Fruit fly (Drosophila melanogaster) whole organism, wandering third instar larva: ENCODE data around the gene CG33648.

Experiments
- Abd-B ChIP-seq: fragments of >200 bp; optimal IDR thresholded peaks from 2 replicates; lab custom pipeline; 2017; ENCODE audit warnings: missing biosample characterization, missing genetic modification characterization
- CG32264 ChIP-seq: fragments of 200-800 bp; sonication (Bioruptor generic); optimal IDR thresholded peaks from 2 replicates; lab custom pipeline; 2016; ENCODE audit warnings: missing biosample characterization, missing genetic modification characterization
- CG9705 ChIP-seq: fragments of 200-800 bp; sonication (Bioruptor generic); optimal IDR thresholded peaks from 2 replicates; lab custom pipeline; 2018; ENCODE audit warnings: missing biosample characterization, mild to moderate bottlenecking, missing genetic modification characterization
- CrebA ChIP-seq: fragments of 200-800 bp; sonication (Bioruptor generic); optimal IDR thresholded peaks from 2 replicates; lab custom pipeline; 2016; ENCODE audit warnings: missing biosample characterization, mild to moderate bottlenecking, missing genetic modification characterization, borderline replicate concordance
- Dfd ChIP-seq: fragments of >200 bp; optimal IDR thresholded peaks from 2 replicates; lab custom pipeline; 2017; ENCODE audit warnings: missing biosample characterization, missing genetic modification characterization
- Dif ChIP-seq: fragments of 200-275, 200-300 bp; sonication (Bioruptor generic); optimal IDR thresholded peaks from 2 replicates; lab custom pipeline; 2018; ENCODE audit warnings: missing biosample characterization, missing genetic modification characterization; ENCODE audit not compliant: partially characterized antibody
- GATAd ChIP-seq: sonication (Bioruptor generic); optimal IDR thresholded peaks from 2 replicates; lab custom pipeline; 2016; ENCODE audit warnings: missing biosample characterization, missing genetic modification characterization
- HLH106 ChIP-seq: fragments of 200-800 bp; optimal IDR thresholded peaks from 3 replicates; lab custom pipeline; 2019; ENCODE audit warnings: missing biosample characterization, mild to moderate bottlenecking, missing genetic modification characterization, moderate library complexity
- Hnf4 ChIP-seq: fragments of 200-800 bp; sonication (Bioruptor generic); optimal IDR thresholded peaks from 2 replicates; lab custom pipeline; 2016; ENCODE audit warnings: missing biosample characterization, mild to moderate bottlenecking, missing genetic modification characterization
- Hr78 ChIP-seq: fragments of >200 bp; optimal IDR thresholded peaks from 2 replicates; lab custom pipeline; 2017; ENCODE audit warnings: missing biosample characterization, missing genetic modification characterization
- Hr83 ChIP-seq: fragments of 200-300 bp; sonication (Bioruptor generic); optimal IDR thresholded peaks from 2 replicates; lab custom pipeline; 2016; ENCODE audit warnings: missing biosample characterization, mild to moderate bottlenecking, missing genetic modification characterization, moderate library complexity; ENCODE audit not compliant: poor library complexity, severe bottlenecking
- Jra ChIP-seq: sonication (Bioruptor generic); optimal IDR thresholded peaks from 2 replicates; lab custom pipeline; 2016; ENCODE audit warnings: missing biosample characterization, missing genetic modification characterization
- Mio ChIP-seq: sonication (Bioruptor generic); optimal IDR thresholded peaks from 2 replicates; lab custom pipeline; 2016; ENCODE audit warnings: missing biosample characterization, missing genetic modification characterization
- Myc ChIP-seq: fragments of >200 bp; optimal IDR thresholded peaks from 2 replicates; lab custom pipeline; 2017
- N ChIP-seq: fragments of >200 bp; optimal IDR thresholded peaks from 2 replicates; lab custom pipeline; 2018; ENCODE audit warnings: missing biosample characterization, missing external identifiers, missing genetic modification characterization
- OdsH ChIP-seq: fragments of 200-800 bp; sonication (Bioruptor generic); optimal IDR thresholded peaks from 2 replicates; lab custom pipeline; 2016; ENCODE audit warnings: missing biosample characterization, mild to moderate bottlenecking, missing genetic modification characterization
- Rel ChIP-seq, 2 experiments: fragments of 200-800 bp; sonication (Bioruptor generic) in 1 of 2; optimal IDR thresholded peaks; 2 replicates in 1 of 2; 3 replicates in 1 of 2; lab custom pipeline; 2016 to 2019; ENCODE audit warnings: mild to moderate bottlenecking in 2 of 2, missing biosample characterization in 2 of 2, missing genetic modification characterization in 2 of 2, moderate library complexity in 1 of 2
- Sp1 ChIP-seq: fragments of 200-800 bp; sonication (Bioruptor generic); optimal IDR thresholded peaks from 3 replicates; lab custom pipeline; 2019; ENCODE audit warnings: missing biosample characterization, mild to moderate bottlenecking, missing genetic modification characterization, moderate library complexity
- Vsx2 ChIP-seq: fragments of 200-300, 225-300 bp; sonication (Bioruptor generic); optimal IDR thresholded peaks from 2 replicates; lab custom pipeline; 2018; ENCODE audit warnings: missing biosample characterization, missing genetic modification characterization; ENCODE audit not compliant: partially characterized antibody
- br ChIP-seq: fragments of 200-800 bp; sonication (Bioruptor generic); optimal IDR thresholded peaks from 2 replicates; lab custom pipeline; 2016; ENCODE audit warnings: missing biosample characterization, missing genetic modification characterization
- brk ChIP-seq: fragments of 200-800 bp; sonication (Bioruptor generic); optimal IDR thresholded peaks from 2 replicates; lab custom pipeline; 2016; ENCODE audit warnings: missing biosample characterization, mild to moderate bottlenecking, missing genetic modification characterization
- dl ChIP-seq, 2 experiments: fragments of 175-275, 200-275 bp in 1 of 2; fragments of 200-275 bp in 1 of 2; sonication (Bioruptor generic); optimal IDR thresholded peaks; lab custom pipeline; 2018; ENCODE audit warnings: mild to moderate bottlenecking in 2 of 2, missing biosample characterization in 2 of 2, missing genetic modification characterization in 2 of 2, moderate library complexity in 2 of 2; ENCODE audit not compliant: partially characterized antibody in 2 of 2, insufficient read depth in 1 of 2
- dmrt93B ChIP-seq: fragments of 200-800 bp; sonication (Bioruptor generic); optimal IDR thresholded peaks from 2 replicates; lab custom pipeline; 2018; ENCODE audit warnings: missing biosample characterization, mild to moderate bottlenecking, missing genetic modification characterization
- dsf ChIP-seq: sonication (Bioruptor generic); optimal IDR thresholded peaks from 2 replicates; lab custom pipeline; 2016; ENCODE audit warnings: missing biosample characterization, missing genetic modification characterization, borderline replicate concordance
- ey ChIP-seq: fragments of 200-800 bp; sonication (Bioruptor generic); optimal IDR thresholded peaks from 2 replicates; lab custom pipeline; 2016; ENCODE audit warnings: missing biosample characterization, missing genetic modification characterization
- foxo ChIP-seq, 2 experiments: fragments of 200-800 bp; sonication (Bioruptor generic); optimal IDR thresholded peaks; 2 replicates in 1 of 2; 3 replicates in 1 of 2; lab custom pipeline; 2016 to 2017; ENCODE audit warnings: missing biosample characterization in 2 of 2, missing genetic modification characterization in 2 of 2
- fru ChIP-seq: fragments of 200-800 bp; sonication (Bioruptor generic); optimal IDR thresholded peaks from 3 replicates; lab custom pipeline; 2016; ENCODE audit warnings: missing biosample characterization, mild to moderate bottlenecking, missing genetic modification characterization
- h ChIP-seq: fragments of 200-800 bp; sonication (Bioruptor generic); optimal IDR thresholded peaks from 3 replicates; lab custom pipeline; 2016; ENCODE audit warnings: missing biosample characterization, mild to moderate bottlenecking, missing genetic modification characterization
- jim ChIP-seq: fragments of 175-275, 200-325 bp; sonication (Bioruptor generic); optimal IDR thresholded peaks from 2 replicates; lab custom pipeline; 2016; ENCODE audit warnings: missing biosample characterization, mild to moderate bottlenecking, missing genetic modification characterization
- lola ChIP-seq: fragments of >200 bp; optimal IDR thresholded peaks from 2 replicates; lab custom pipeline; 2017; ENCODE audit warnings: missing biosample characterization, missing genetic modification characterization
- pan ChIP-seq: fragments of >200 bp; optimal IDR thresholded peaks from 2 replicates; lab custom pipeline; 2017
- psq ChIP-seq: fragments of 200-800 bp; sonication (Bioruptor generic); optimal IDR thresholded peaks from 3 replicates; lab custom pipeline; 2017; ENCODE audit warnings: missing biosample characterization, mild to moderate bottlenecking, missing genetic modification characterization, moderate library complexity
- rgr ChIP-seq: fragments of 200-800 bp; sonication (Bioruptor generic); optimal IDR thresholded peaks from 3 replicates; lab custom pipeline; 2016; ENCODE audit warnings: missing biosample characterization, mild to moderate bottlenecking, missing genetic modification characterization
- sage ChIP-seq: fragments of 200-800 bp; sonication (Bioruptor generic); optimal IDR thresholded peaks from 2 replicates; lab custom pipeline; 2016; ENCODE audit warnings: missing biosample characterization, mild to moderate bottlenecking, missing genetic modification characterization
- sv ChIP-seq: fragments of 200-800 bp; sonication (Bioruptor generic); optimal IDR thresholded peaks from 3 replicates; lab custom pipeline; 2016; ENCODE audit warnings: missing biosample characterization, missing genetic modification characterization
- tai ChIP-seq: sonication (Bioruptor generic); optimal IDR thresholded peaks from 2 replicates; lab custom pipeline; 2016; ENCODE audit warnings: missing biosample characterization, missing genetic modification characterization
- usp ChIP-seq: fragments of >200 bp; optimal IDR thresholded peaks from 2 replicates; lab custom pipeline; 2017; ENCODE audit warnings: missing biosample characterization, missing genetic modification characterization
- woc ChIP-seq: sonication (Bioruptor generic); optimal IDR thresholded peaks from 2 replicates; lab custom pipeline; 2016; ENCODE audit warnings: missing biosample characterization, mild to moderate bottlenecking, missing genetic modification characterization

Gene CG33648

DNA sequence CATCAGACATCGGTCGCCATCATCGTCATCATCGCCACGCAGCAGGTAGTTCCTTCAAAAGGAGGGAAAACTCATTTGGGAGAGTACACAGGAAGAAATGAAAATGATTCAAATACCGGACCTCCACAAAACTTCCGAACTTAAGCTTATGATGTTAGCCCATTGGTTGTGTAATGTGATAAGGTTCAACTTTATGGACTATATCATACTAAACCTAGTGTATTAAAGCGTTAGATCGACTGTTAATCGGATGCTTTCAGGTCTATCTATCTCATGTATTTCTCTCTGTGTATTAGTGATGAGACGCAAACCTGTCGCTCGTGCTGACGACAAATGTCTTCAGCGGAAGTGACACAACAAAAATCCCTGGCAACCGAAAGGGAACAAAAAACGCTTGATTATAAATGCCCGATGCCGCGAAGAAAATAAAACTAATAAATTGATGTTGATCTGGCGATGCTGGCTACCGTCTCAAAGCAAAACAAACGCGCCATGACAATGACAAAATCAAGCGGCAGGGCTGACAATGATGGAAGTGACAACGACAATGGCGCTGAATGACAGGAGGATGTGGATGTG is 11.2 kb upstream of the CG33648 start:
- TF ChIP-seq dl (GFP tag; optimal IDR thresholded peaks at IDR 0.05; lab: Kevin White, UChicago; ENCODE audit: insufficient read depth in 1 of 2, partially characterized antibody in 2 of 2) (no peak), psq (peak; percentile 50), CG32264 (GFP tag; lab: Kevin White, UChicago) (peak; percentile 1), pan (no peak), foxo (GFP tag; optimal IDR thresholded peaks at IDR 0.05; lab: Kevin White, UChicago) (peak in 1 of 2 experiments; percentile 66), Hnf4 (peak; percentile 21), lola (no peak), fru (GFP tag; lab: Kevin White, UChicago) (peak; percentile 71), Rel (GFP tag; optimal IDR thresholded peaks at IDR 0.05; lab: Kevin White, UChicago) (no peak), Rel (tag; optimal IDR thresholded peaks at IDR 0.05; lab: Kevin White, UChicago) (no peak), dmrt93B (GFP tag; lab: Kevin White, UChicago) (peak; percentile 28), sv (GFP tag; lab: Kevin White, UChicago) (peak; percentile 56), CrebA (GFP tag; lab: Kevin White, UChicago) (no peak), jim (GFP tag; lab: Kevin White, UChicago) (no peak), CG9705 (GFP tag; lab: Kevin White, UChicago) (no peak), brk (GFP tag; lab: Kevin White, UChicago) (no peak), Jra (GFP tag; lab: Kevin White, UChicago) (peak; percentile 12), Vsx2 (GFP tag; lab: Kevin White, UChicago) (no peak), Abd-B (no peak), Sp1 (peak; percentile 51), h (peak; percentile 66), tai (GFP tag; lab: Kevin White, UChicago) (no peak), usp (GFP tag; lab: Kevin White, UChicago) (no peak), Hr78 (GFP tag; lab: Kevin White, UChicago) (no peak), dsf (GFP tag; lab: Kevin White, UChicago) (no peak), OdsH (GFP tag; lab: Kevin White, UChicago) (peak; percentile 63), rgr (peak; percentile 57), Dif (GFP tag; lab: Kevin White, UChicago) (no peak), Myc (lab: Kevin White, UChicago) (no peak), woc (peak; percentile 35), HLH106 (tag; lab: Kevin White, UChicago) (peak; percentile 56), ey (GFP tag; lab: Kevin White, UChicago) (peak; percentile 60), br (peak; percentile 61)

- TF ChIP-seq dsf (GFP tag; lab: Kevin White, UChicago) = no peak
- TF ChIP-seq Vsx2 (GFP tag; lab: Kevin White, UChicago) = no peak
- peak in 1 of 2 experiments; percentile 66 for TF ChIP-seq foxo (GFP tag; optimal IDR thresholded peaks at IDR 0.05; lab: Kevin White, UChicago)
- no peak for TF ChIP-seq br
- peak; percentile 49 for TF ChIP-seq Sp1
- TF ChIP-seq Mio (GFP tag; lab: Kevin White, UChicago) = no peak
- peak; percentile 55 for TF ChIP-seq OdsH (GFP tag; lab: Kevin White, UChicago)
- TF ChIP-seq lola = no peak
- peak; percentile 61 for TF ChIP-seq rgr
- peak; percentile 42 for TF ChIP-seq fru (GFP tag; lab: Kevin White, UChicago)
- no peak for TF ChIP-seq Jra (GFP tag; lab: Kevin White, UChicago)
- TF ChIP-seq Rel (GFP tag; optimal IDR thresholded peaks at IDR 0.05; lab: Kevin White, UChicago) = no peak
- TF ChIP-seq Rel (tag; optimal IDR thresholded peaks at IDR 0.05; lab: Kevin White, UChicago) = peak; percentile 45
- no peak for TF ChIP-seq woc
- peak; percentile 10 for TF ChIP-seq Hnf4
- TF ChIP-seq Hr78 (GFP tag; lab: Kevin White, UChicago) = no peak
- no peak for TF ChIP-seq Dfd
- TF ChIP-seq Myc (lab: Kevin White, UChicago) = no peak
- TF ChIP-seq jim (GFP tag; lab: Kevin White, UChicago) = no peak
- peak; percentile 50 for TF ChIP-seq HLH106 (tag; lab: Kevin White, UChicago)
- TF ChIP-seq h = peak; percentile 32
- TF ChIP-seq brk (GFP tag; lab: Kevin White, UChicago) = no peak
- no peak for TF ChIP-seq GATAd (GFP tag; lab: Kevin White, UChicago)
- no peak for TF ChIP-seq Dif (GFP tag; lab: Kevin White, UChicago)
- no peak for TF ChIP-seq dl (GFP tag; optimal IDR thresholded peaks at IDR 0.05; lab: Kevin White, UChicago; ENCODE audit: insufficient read depth in 1 of 2, partially characterized antibody in 2 of 2)
- no peak for TF ChIP-seq usp (GFP tag; lab: Kevin White, UChicago)
- no peak for TF ChIP-seq tai (GFP tag; lab: Kevin White, UChicago)
- no peak for TF ChIP-seq pan
- no peak for TF ChIP-seq N (GFP tag; lab: Kevin White, UChicago)
- no peak for TF ChIP-seq Hr83
- TF ChIP-seq CG32264 (GFP tag; lab: Kevin White, UChicago) = no peak
- TF ChIP-seq psq = peak; percentile 7
- TF ChIP-seq sv (GFP tag; lab: Kevin White, UChicago) = no peak
- TF ChIP-seq CrebA (GFP tag; lab: Kevin White, UChicago) = peak; percentile 78
- no peak for TF ChIP-seq CG9705 (GFP tag; lab: Kevin White, UChicago)
- TF ChIP-seq dmrt93B (GFP tag; lab: Kevin White, UChicago) = no peak
- TF ChIP-seq ey (GFP tag; lab: Kevin White, UChicago) = peak; percentile 14
- no peak for TF ChIP-seq Abd-B
- TF ChIP-seq sage (GFP tag; lab: Kevin White, UChicago) = no peak
Measured at dm6 chr2L:14515222-14516044, 8.7 kb upstream of the CG33648 start.
